Fruit fly (Drosophila melanogaster) whole organism, prepupa: ENCODE data around the gene Tollo.

Experiments used
- CG10669 ChIP-seq: fragments of 200-800 bp; sonication (Bioruptor generic); optimal IDR thresholded peaks from 3 replicates; lab custom pipeline; 2018; ENCODE audit warnings: missing biosample characterization, mild to moderate bottlenecking, missing genetic modification characterization, moderate library complexity
- CG11294 ChIP-seq: fragments of 200-800 bp; sonication (Bioruptor generic); IDR thresholded peaks from 2 replicates; pipeline ENCODE4 v1.3.6; 2022; ENCODE audit warnings: missing biosample characterization, missing genetic modification characterization
- CG11902 ChIP-seq: fragments of 200-800 bp; sonication (Bioruptor generic); optimal IDR thresholded peaks from 3 replicates; lab custom pipeline; 2016; ENCODE audit warnings: missing biosample characterization, missing genetic modification characterization
- CG15336 ChIP-seq: fragments of 200-800 bp; sonication (Bioruptor generic); IDR thresholded peaks from 2 replicates; pipeline ENCODE4 v1.3.6; 2022; ENCODE audit warnings: missing biosample characterization, missing genetic modification characterization
- CG1621 ChIP-seq: fragments of 200-800 bp; sonication (Bioruptor generic); optimal IDR thresholded peaks from 3 replicates; lab custom pipeline; 2018; ENCODE audit warnings: missing biosample characterization, mild to moderate bottlenecking, missing genetic modification characterization
- CG16779 ChIP-seq: fragments of 200-800 bp; sonication (Bioruptor generic); optimal IDR thresholded peaks from 3 replicates; lab custom pipeline; 2017; ENCODE audit warnings: missing biosample characterization, mild to moderate bottlenecking, missing genetic modification characterization
- CG3032 ChIP-seq: fragments of 200-800 bp; optimal IDR thresholded peaks from 2 replicates; lab custom pipeline; 2019; ENCODE audit warnings: missing biosample characterization, mild to moderate bottlenecking, missing genetic modification characterization, moderate library complexity
- CG32006 ChIP-seq: fragments of 200-800 bp; sonication (Bioruptor generic); optimal IDR thresholded peaks from 3 replicates; lab custom pipeline; 2017; ENCODE audit warnings: missing biosample characterization, mild to moderate bottlenecking, missing genetic modification characterization
- CG34406 ChIP-seq: fragments of 200-800 bp; sonication (Bioruptor generic); optimal IDR thresholded peaks from 3 replicates; lab custom pipeline; 2016; ENCODE audit warnings: missing biosample characterization, missing genetic modification characterization
- CG4318 ChIP-seq: fragments of 200-800 bp; sonication (Bioruptor generic); optimal IDR thresholded peaks from 3 replicates; lab custom pipeline; 2017; ENCODE audit warnings: missing biosample characterization, mild to moderate bottlenecking, missing genetic modification characterization
- CG6163 ChIP-seq: fragments of 200-800 bp; sonication (Bioruptor generic); IDR thresholded peaks from 3 replicates; pipeline ENCODE4 v1.3.6; 2022; ENCODE audit warnings: missing biosample characterization, missing genetic modification characterization
- CG6276 ChIP-seq: fragments of 200-800 bp; sonication (Bioruptor generic); optimal IDR thresholded peaks from 2 replicates; lab custom pipeline; 2017; ENCODE audit warnings: missing biosample characterization, mild to moderate bottlenecking, missing genetic modification characterization
- CG6792 ChIP-seq: fragments of 200-800 bp; sonication (Bioruptor generic); optimal IDR thresholded peaks from 3 replicates; lab custom pipeline; 2016; ENCODE audit warnings: missing biosample characterization, missing genetic modification characterization
- CG6854 ChIP-seq: fragments of 200-800 bp; sonication (Bioruptor generic); optimal IDR thresholded peaks from 2 replicates; lab custom pipeline; 2017; ENCODE audit warnings: missing biosample characterization, mild to moderate bottlenecking, missing genetic modification characterization
- CG8119 ChIP-seq: fragments of 200-800 bp; sonication (Bioruptor generic); IDR thresholded peaks from 3 replicates; pipeline ENCODE4 v1.3.6; 2022; ENCODE audit warnings: missing biosample characterization, missing genetic modification characterization
- CG8319 ChIP-seq: fragments of 200-800 bp; sonication (Bioruptor generic); optimal IDR thresholded peaks from 3 replicates; lab custom pipeline; 2016; ENCODE audit warnings: missing biosample characterization, missing genetic modification characterization
- CG8632 ChIP-seq: fragments of 200-800 bp; sonication (Bioruptor generic); optimal IDR thresholded peaks from 3 replicates; lab custom pipeline; 2016; ENCODE audit warnings: missing biosample characterization, missing genetic modification characterization
- Eip75B ChIP-seq: fragments of 200-800 bp; sonication (Bioruptor generic); optimal IDR thresholded peaks from 3 replicates; lab custom pipeline; 2016; ENCODE audit warnings: missing biosample characterization, missing genetic modification characterization
- Eip78C ChIP-seq: fragments of 200-800 bp; sonication (Bioruptor generic); peaks from one replicate; lab custom pipeline; 2016; ENCODE audit warnings: missing biosample characterization, missing genetic modification characterization
- Ets21C ChIP-seq: fragments of 200-800 bp; sonication (Bioruptor generic); optimal IDR thresholded peaks from 3 replicates; lab custom pipeline; 2016; ENCODE audit warnings: missing biosample characterization, missing genetic modification characterization
- Ets96B ChIP-seq: fragments of 200-800 bp; optimal IDR thresholded peaks from 2 replicates; lab custom pipeline; 2019; ENCODE audit warnings: missing biosample characterization, mild to moderate bottlenecking, missing genetic modification characterization, moderate library complexity
- Hr4 ChIP-seq: fragments of 200-800 bp; sonication (Bioruptor generic); optimal IDR thresholded peaks from 3 replicates; lab custom pipeline; 2016; ENCODE audit warnings: missing biosample characterization, missing genetic modification characterization
- Met ChIP-seq: fragments of 200-800 bp; sonication (Bioruptor generic); optimal IDR thresholded peaks from 3 replicates; lab custom pipeline; 2016; ENCODE audit warnings: missing biosample characterization, missing genetic modification characterization
- Smox ChIP-seq: fragments of 200-800 bp; sonication (Bioruptor generic); optimal IDR thresholded peaks from 3 replicates; lab custom pipeline; 2016; ENCODE audit warnings: missing biosample characterization, missing genetic modification characterization
- Sox102F ChIP-seq: fragments of 200-800 bp; sonication (Bioruptor generic); optimal IDR thresholded peaks from 2 replicates; lab custom pipeline; 2016; ENCODE audit warnings: missing biosample characterization, mild to moderate bottlenecking, missing genetic modification characterization
- Sox15 ChIP-seq: fragments of 200-800 bp; sonication (Bioruptor generic); optimal IDR thresholded peaks from 3 replicates; lab custom pipeline; 2016; ENCODE audit warnings: missing biosample characterization, missing genetic modification characterization
- acj6 ChIP-seq: fragments of 200-800 bp; sonication (Bioruptor generic); optimal IDR thresholded peaks from 3 replicates; lab custom pipeline; 2016; ENCODE audit warnings: missing biosample characterization, missing genetic modification characterization
- dac ChIP-seq: fragments of 200-800 bp; sonication (Bioruptor generic); optimal IDR thresholded peaks from 2 replicates; lab custom pipeline; 2017; ENCODE audit warnings: missing biosample characterization, mild to moderate bottlenecking, missing genetic modification characterization
- dsx ChIP-seq: fragments of 200-800 bp; optimal IDR thresholded peaks from 3 replicates; lab custom pipeline; 2019; ENCODE audit warnings: missing biosample characterization, mild to moderate bottlenecking, missing genetic modification characterization, moderate library complexity; ENCODE audit not compliant: poor library complexity, severe bottlenecking
- esn ChIP-seq: fragments of 200-800 bp; sonication (Bioruptor generic); optimal IDR thresholded peaks from 2 replicates; lab custom pipeline; 2016; ENCODE audit warnings: missing biosample characterization, mild to moderate bottlenecking, missing genetic modification characterization, moderate library complexity
- fd59A ChIP-seq: fragments of 200-800 bp; sonication (Bioruptor generic); optimal IDR thresholded peaks from 2 replicates; lab custom pipeline; 2017; ENCODE audit warnings: missing biosample characterization, mild to moderate bottlenecking, missing genetic modification characterization, missing genetic modification reagents
- fd85E ChIP-seq: fragments of 200-800 bp; sonication (Bioruptor generic); optimal IDR thresholded peaks from 3 replicates; lab custom pipeline; 2016; ENCODE audit warnings: missing biosample characterization, missing genetic modification characterization
- pdm3 ChIP-seq: fragments of 200-800 bp; sonication (Bioruptor generic); optimal IDR thresholded peaks from 3 replicates; lab custom pipeline; 2016; ENCODE audit warnings: missing biosample characterization, missing genetic modification characterization
- salr ChIP-seq, 2 experiments: fragments of 200-800 bp; sonication (Bioruptor generic); optimal IDR thresholded peaks; 3 replicates each; lab custom pipeline; 2016 to 2018; ENCODE audit warnings: missing biosample characterization in 2 of 2, missing genetic modification characterization in 2 of 2, mild to moderate bottlenecking in 1 of 2
- ss ChIP-seq, 2 experiments: fragments of 200-800 bp; sonication (Bioruptor generic); optimal IDR thresholded peaks; 2 replicates in 1 of 2; 3 replicates in 1 of 2; lab custom pipeline; 2017 to 2018; ENCODE audit warnings: mild to moderate bottlenecking in 2 of 2, missing biosample characterization in 2 of 2, missing genetic modification characterization in 2 of 2, moderate library complexity in 1 of 2
- svp ChIP-seq: fragments of 200-800 bp; sonication (Bioruptor generic); peaks from one replicate; lab custom pipeline; 2016; ENCODE audit warnings: missing biosample characterization, missing genetic modification characterization
- topi ChIP-seq: fragments of 200-800 bp; sonication (Bioruptor generic); optimal IDR thresholded peaks from 3 replicates; lab custom pipeline; 2016; ENCODE audit warnings: missing biosample characterization, missing genetic modification characterization
- vri ChIP-seq: fragments of 200-800 bp; sonication (Bioruptor generic); optimal IDR thresholded peaks from 3 replicates; lab custom pipeline; 2016; ENCODE audit warnings: missing biosample characterization, mild to moderate bottlenecking, missing genetic modification characterization

Gene Tollo

dm6 chr3L:15266628-15267027 lies 31.2 kb downstream of the Tollo start (continued):
- TF ChIP-seq salr (GFP tag; optimal IDR thresholded peaks at IDR 0.05; lab: Kevin White, UChicago) (peak in 1 of 2 experiments; percentile 84), CG4318 (peak; percentile 79), CG16779 (tag; lab: Kevin White, UChicago) (no peak), CG8119 (GFP tag; lab: Robert Waterston, UW) (peak; percentile 80), Sox15 (GFP tag; lab: Kevin White, UChicago) (peak; percentile 31), CG11902 (GFP tag; lab: Kevin White, UChicago) (peak; percentile 15), Hr4 (GFP tag; lab: Kevin White, UChicago) (peak; percentile 81), CG32006 (GFP tag; lab: Kevin White, UChicago) (peak; percentile 88), CG8319 (GFP tag; lab: Kevin White, UChicago) (peak; percentile 5), Met (GFP tag; lab: Kevin White, UChicago) (peak; percentile 75), CG10669 (GFP tag; lab: Kevin White, UChicago) (peak; percentile 57), Eip78C (GFP tag; lab: Kevin White, UChicago) (peak; percentile 93), topi (GFP tag; lab: Kevin White, UChicago) (peak; percentile 67), Smox (GFP tag; lab: Kevin White, UChicago) (peak; percentile 79), Sox102F (GFP tag; lab: Kevin White, UChicago) (peak; percentile 54), CG6854 (GFP tag; lab: Kevin White, UChicago) (no peak), CG6163 (peak; percentile 69), CG15336 (GFP tag; lab: Robert Waterston, UW) (peak; percentile 74), CG6792 (GFP tag; lab: Kevin White, UChicago) (peak; percentile 58), pdm3 (GFP tag; lab: Kevin White, UChicago) (peak; percentile 74), Eip75B (GFP tag; lab: Kevin White, UChicago) (peak; percentile 70), CG34406 (GFP tag; lab: Kevin White, UChicago) (peak; percentile 74), CG8632 (GFP tag; lab: Kevin White, UChicago) (peak; percentile 45), CG11294 (GFP tag; lab: Robert Waterston, UW) (no peak)

dm6 chr3L:15267710-15268609 lies 32.5 kb downstream of the Tollo start:
- TF ChIP-seq CG6276 (GFP tag; lab: Kevin White, UChicago) = no peak
- TF ChIP-seq CG34406 (GFP tag; lab: Kevin White, UChicago) = no peak
- no peak for TF ChIP-seq svp (GFP tag; lab: Kevin White, UChicago)
- no peak for TF ChIP-seq dsx (GFP tag; lab: Kevin White, UChicago)
- no peak for TF ChIP-seq dac (GFP tag; lab: Kevin White, UChicago)
- no peak for TF ChIP-seq fd59A (GFP tag; lab: Kevin White, UChicago)
- no peak for TF ChIP-seq CG4318
- no peak for TF ChIP-seq CG8632 (GFP tag; lab: Kevin White, UChicago)
- no peak for TF ChIP-seq CG16779 (tag; lab: Kevin White, UChicago)
- TF ChIP-seq salr (GFP tag; optimal IDR thresholded peaks at IDR 0.05; lab: Kevin White, UChicago) = no peak
- no peak for TF ChIP-seq Ets21C (GFP tag; lab: Kevin White, UChicago)
- peak; percentile 57 for TF ChIP-seq Eip78C (GFP tag; lab: Kevin White, UChicago)
- no peak for TF ChIP-seq CG11294 (GFP tag; lab: Robert Waterston, UW)
- peak; percentile 9 for TF ChIP-seq Met (GFP tag; lab: Kevin White, UChicago)
- no peak for TF ChIP-seq CG3032
- TF ChIP-seq acj6 (GFP tag; lab: Kevin White, UChicago) = no peak
- TF ChIP-seq Hr4 (GFP tag; lab: Kevin White, UChicago) = peak; percentile 6
- no peak for TF ChIP-seq fd85E (GFP tag; lab: Kevin White, UChicago)
- no peak for TF ChIP-seq vri (GFP tag; lab: Kevin White, UChicago)
- TF ChIP-seq Smox (GFP tag; lab: Kevin White, UChicago) = no peak
- no peak for TF ChIP-seq ss (GFP tag; optimal IDR thresholded peaks at IDR 0.05; lab: Kevin White, UChicago)
- TF ChIP-seq Ets96B (tag; lab: Kevin White, UChicago) = no peak
- no peak for TF ChIP-seq CG1621 (tag; lab: Kevin White, UChicago)
- TF ChIP-seq esn (GFP tag; lab: Kevin White, UChicago) = peak; percentile 3
- TF ChIP-seq, all 60 proteins: peak for 4
